Worm (Caenorhabditis elegans) whole organism, mixed stage, embryonic: ENCODE results near the gene rad-23.

Experiments
- M03D4.4 ChIP-seq: sonication (generic microtip); optimal IDR thresholded peaks from 2 replicates; lab custom pipeline; 2017; ENCODE audit warnings: mild to moderate bottlenecking, missing genetic modification characterization, missing compliant biosample characterization
- blmp-1 ChIP-seq: fragments of 150-350 bp; optimal IDR thresholded peaks from 2 replicates; lab custom pipeline; 2014; ENCODE audit warnings: missing biosample characterization, missing genetic modification characterization
- elt-1 ChIP-seq: sonication (generic microtip); optimal IDR thresholded peaks from 2 replicates; lab custom pipeline; 2017; ENCODE audit warnings: missing genetic modification characterization, mild to moderate bottlenecking, missing compliant biosample characterization, antibody characterized with exemption, moderate library complexity, borderline replicate concordance; ENCODE audit not compliant: insufficient read depth
- lsy-2 ChIP-seq: fragments of 150-350 bp; optimal IDR thresholded peaks from 2 replicates; lab custom pipeline; 2014; ENCODE audit warnings: missing biosample characterization, missing genetic modification characterization
- nhr-12 ChIP-seq: fragments of 150-350 bp; optimal IDR thresholded peaks from 2 replicates; lab custom pipeline; 2014; ENCODE audit warnings: missing biosample characterization, missing genetic modification characterization
- snpc-4 ChIP-seq: fragments of 150-350 bp; optimal IDR thresholded peaks from 2 replicates; lab custom pipeline; 2014; ENCODE audit warnings: missing biosample characterization, missing genetic modification characterization
- sptf-1 ChIP-seq: sonication (generic microtip); optimal IDR thresholded peaks from 2 replicates; lab custom pipeline; 2017; ENCODE audit warnings: mild to moderate bottlenecking, missing genetic modification characterization, moderate library complexity, missing compliant biosample characterization
- unc-62 ChIP-seq: fragments of 150-350 bp; optimal IDR thresholded peaks from 2 replicates; lab custom pipeline; 2014; ENCODE audit warnings: missing biosample characterization, missing genetic modification reagents, missing genetic modification characterization
- zip-8 ChIP-seq: fragments of 150-350 bp; optimal IDR thresholded peaks from 2 replicates; lab custom pipeline; 2014; ENCODE audit warnings: missing biosample characterization, missing genetic modification characterization

ce11 chrII:11657079-11657478 is 4.5 kb upstream of the rad-23 start, which contains the start of gene nep-1:
- no peak for TF ChIP-seq blmp-1 (tag; lab: Kevin White, UChicago)
- no peak for TF ChIP-seq nhr-12 (tag; lab: Kevin White, UChicago)
- TF ChIP-seq sptf-1 (tag; lab: Kevin White, UChicago) = no peak
- TF ChIP-seq unc-62 = no peak
- no peak for TF ChIP-seq snpc-4 (tag; lab: Kevin White, UChicago)
- no peak for TF ChIP-seq elt-1 (tag; lab: Kevin White, UChicago)
- no peak for TF ChIP-seq zip-8 (tag; lab: Kevin White, UChicago)
- no peak for TF ChIP-seq lsy-2 (tag; lab: Kevin White, UChicago)
- no peak for TF ChIP-seq M03D4.4 (tag; lab: Kevin White, UChicago)
